7 worm cellular contexts compared by ENCODE assay signal in the genomic region with DNA sequence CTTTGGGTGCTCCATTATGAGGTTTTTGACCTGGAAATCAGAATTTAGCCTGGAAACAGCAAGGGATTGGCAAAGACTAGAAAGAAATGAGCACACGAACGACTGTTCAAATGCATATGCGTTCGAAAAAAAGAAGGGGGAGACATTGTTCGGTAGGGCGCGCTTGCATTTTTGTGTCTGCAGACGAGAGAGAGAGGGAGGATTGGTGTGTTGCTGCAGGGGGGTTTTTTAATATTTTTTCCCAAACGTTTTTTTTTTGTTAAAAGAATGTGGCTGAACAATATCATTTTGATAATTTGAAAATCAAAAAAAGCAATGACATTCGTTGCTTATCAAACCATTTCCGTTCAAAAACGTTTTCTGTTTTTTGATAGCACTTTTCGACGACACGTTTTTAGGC.
A peak's percentile ranks its signal among the peaks of the same experiment; 100 is the strongest.
TF ChIP-seq lines count a peak whose summit lies in the region.

Gene T09B9.4, minus strand, starts transcription at position 30 of the 400 bp plus-strand sequence.

TF ChIP-seq in whole organism, L1 larva, 84 proteins besides CTCF, POLR2A, EP300 and RAD21 (continues in another document):
- TF ChIP-seq C34B4.2 (tag; optimal IDR thresholded peaks at IDR 0.05; lab: Kevin White, UChicago) (no peak), vab-15 (tag; optimal IDR thresholded peaks at IDR 0.05; lab: Kevin White, UChicago) (no peak), nhr-84 (tag; optimal IDR thresholded peaks at IDR 0.05; lab: Kevin White, UChicago) (no peak), lir-3 (tag; optimal IDR thresholded peaks at IDR 0.05; lab: Kevin White, UChicago; ENCODE audit: poor library complexity) (no peak), unc-98 (GFP tag; IDR thresholded peaks at IDR 0.05; lab: Robert Waterston, UW) (no peak), jun-1 (tag; optimal IDR thresholded peaks at IDR 0.05; lab: Kevin White, UChicago) (no peak), ceh-88 (GFP tag; IDR thresholded peaks at IDR 0.05; lab: Robert Waterston, UW) (no peak), nhr-76 (tag; optimal IDR thresholded peaks at IDR 0.05; lab: Kevin White, UChicago) (no peak), ama-1 (optimal IDR thresholded peaks at IDR 0.05; lab: Kevin White, UChicago) (no peak), ceh-90 (tag; optimal IDR thresholded peaks at IDR 0.05; lab: Kevin White, UChicago) (no peak), mdl-1 (tag; optimal IDR thresholded peaks at IDR 0.05; lab: Kevin White, UChicago) (peak in 1 of 2 experiments; percentile 32), rnt-1 (tag; optimal IDR thresholded peaks at IDR 0.05; lab: Kevin White, UChicago) (peak; percentile 37), hpl-2 (GFP tag; optimal IDR thresholded peaks at IDR 0.05; lab: Kevin White, UChicago) (no peak)

TF ChIP-seq in whole organism, L2 larva, 48 proteins besides CTCF, POLR2A, EP300 and RAD21 (continues in another document):
- TF ChIP-seq lin-39 (tag; optimal IDR thresholded peaks at IDR 0.05; lab: Kevin White, UChicago) (no peak), skn-1 (tag; optimal IDR thresholded peaks at IDR 0.05; lab: Kevin White, UChicago) (no peak), F13H6.1 (tag; optimal IDR thresholded peaks at IDR 0.05; lab: Kevin White, UChicago) (no peak), zag-1 (tag; optimal IDR thresholded peaks at IDR 0.05; lab: Kevin White, UChicago) (peak; percentile 16), fos-1 (tag; optimal IDR thresholded peaks at IDR 0.05; lab: Kevin White, UChicago) (peak; percentile 40), lin-11 (tag; optimal IDR thresholded peaks at IDR 0.05; lab: Kevin White, UChicago) (no peak), mdl-1 (tag; optimal IDR thresholded peaks at IDR 0.05; lab: Kevin White, UChicago) (no peak), sma-9 (GFP tag; optimal IDR thresholded peaks at IDR 0.05; lab: Kevin White, UChicago) (no peak), sma-9 (tag; optimal IDR thresholded peaks at IDR 0.05; lab: Kevin White, UChicago) (no peak), gmeb-1 (tag; optimal IDR thresholded peaks at IDR 0.05; lab: Kevin White, UChicago) (no peak), C34F6.9 (tag; optimal IDR thresholded peaks at IDR 0.05; lab: Kevin White, UChicago) (peak; percentile 66), nhr-129 (tag; optimal IDR thresholded peaks at IDR 0.05; lab: Kevin White, UChicago) (peak; percentile 17), elt-1 (tag; optimal IDR thresholded peaks at IDR 0.05; lab: Kevin White, UChicago) (no peak)

TF ChIP-seq in whole organism, L3 larva, 47 proteins besides CTCF, POLR2A, EP300 and RAD21 (continues in another document):
- TF ChIP-seq nfya-1 (tag; optimal IDR thresholded peaks at IDR 0.05; lab: Kevin White, UChicago; ENCODE audit: insufficient read depth) (peak; percentile 42), fkh-10 (GFP tag; optimal IDR thresholded peaks at IDR 0.05; lab: Kevin White, UChicago) (no peak), nhr-237 (tag; optimal IDR thresholded peaks at IDR 0.05; lab: Kevin White, UChicago) (no peak), ceh-9 (tag; optimal IDR thresholded peaks at IDR 0.05; lab: Kevin White, UChicago) (no peak), egl-27 (tag; optimal IDR thresholded peaks at IDR 0.05; lab: Kevin White, UChicago) (no peak), nhr-43 (tag; optimal IDR thresholded peaks at IDR 0.05; lab: Kevin White, UChicago; ENCODE audit: poor library complexity, severe bottlenecking) (no peak), fos-1 (tag; optimal IDR thresholded peaks at IDR 0.05; lab: Kevin White, UChicago) (no peak), lin-15B (tag; optimal IDR thresholded peaks at IDR 0.05; lab: Kevin White, UChicago) (peak; percentile 56), hmg-11 (tag; optimal IDR thresholded peaks at IDR 0.05; lab: Kevin White, UChicago) (peak; percentile 64), nhr-25 (tag; optimal IDR thresholded peaks at IDR 0.05; lab: Kevin White, UChicago) (peak; percentile 7), nhr-77 (tag; optimal IDR thresholded peaks at IDR 0.05; lab: Kevin White, UChicago) (no peak), ama-1 (optimal IDR thresholded peaks at IDR 0.05; lab: Kevin White, UChicago) (no peak), sea-2 (GFP tag; optimal IDR thresholded peaks at IDR 0.05; lab: Kevin White, UChicago) (no peak)

TF ChIP-seq in whole organism, L4 larva, 104 proteins besides CTCF, POLR2A, EP300 and RAD21 (continues in another document):
- TF ChIP-seq nhr-28 (tag; optimal IDR thresholded peaks at IDR 0.05; lab: Kevin White, UChicago) (peak; percentile 8), unc-62 (GFP tag; optimal IDR thresholded peaks at IDR 0.05 in 1 of 2; lab: Kevin White, UChicago) (no peak), unc-62 (tag; optimal IDR thresholded peaks at IDR 0.05; lab: Kevin White, UChicago) (no peak), lsy-2 (tag; optimal IDR thresholded peaks at IDR 0.05; lab: Kevin White, UChicago) (no peak), fkh-10 (GFP tag; optimal IDR thresholded peaks at IDR 0.05; lab: Kevin White, UChicago) (no peak), lim-7 (GFP tag; IDR thresholded peaks at IDR 0.05; lab: Robert Waterston, UW) (no peak), arid-1 (GFP tag; conservative IDR thresholded peaks at IDR 0.05; lab: Robert Waterston, UW) (no peak), F44E2.7 (GFP tag; IDR thresholded peaks at IDR 0.05; lab: Robert Waterston, UW) (no peak), zip-2 (tag; optimal IDR thresholded peaks at IDR 0.05; lab: Kevin White, UChicago) (no peak), php-3 (GFP tag; IDR thresholded peaks at IDR 0.05; lab: Robert Waterston, UW) (no peak), ceh-20 (GFP tag; IDR thresholded peaks at IDR 0.05; lab: Robert Waterston, UW) (no peak), lir-3 (tag; optimal IDR thresholded peaks at IDR 0.05; lab: Kevin White, UChicago) (no peak), pha-4 (GFP tag; IDR thresholded peaks at IDR 0.05; lab: Robert Waterston, UW) (no peak), pha-4 (tag; optimal IDR thresholded peaks at IDR 0.05; lab: Kevin White, UChicago) (peak; percentile 32)

TF ChIP-seq in whole organism, early embryonic, 17 proteins besides CTCF, POLR2A, EP300 and RAD21:
- TF ChIP-seq flt-1 (GFP tag; IDR thresholded peaks at IDR 0.05; lab: Robert Waterston, UW) (0 out of 2 replicates have a peak, but pooled peaks have one; percentile 19), tra-4 (tag; optimal IDR thresholded peaks at IDR 0.05; lab: Kevin White, UChicago) (no peak)
TF ChIP-seq in whole organism, early embryonic: peak in this region for 1.

TF ChIP-seq in whole organism, mixed stage, embryonic, 35 proteins besides CTCF, POLR2A, EP300 and RAD21:
- TF ChIP-seq ceh-39 (tag; optimal IDR thresholded peaks at IDR 0.05; lab: Kevin White, UChicago) (peak; percentile 4), mep-1 (tag; optimal IDR thresholded peaks at IDR 0.05; lab: Kevin White, UChicago) (peak; percentile 66), hlh-1 (tag; optimal IDR thresholded peaks at IDR 0.05; lab: Kevin White, UChicago) (no peak), ceh-83 (GFP tag; optimal IDR thresholded peaks at IDR 0.05; lab: Kevin White, UChicago) (no peak), drap-1 (GFP tag; optimal IDR thresholded peaks at IDR 0.05; lab: Kevin White, UChicago) (no peak)

TF ChIP-seq in whole organism, young adult, 124 proteins besides CTCF, POLR2A, EP300 and RAD21:
- TF ChIP-seq mcd-1 (GFP tag; IDR thresholded peaks at IDR 0.05; lab: Robert Waterston, UW) (peak; percentile 87), ztf-25 (GFP tag; IDR thresholded peaks at IDR 0.05; lab: Robert Waterston, UW) (no peak), nhr-80 (tag; optimal IDR thresholded peaks at IDR 0.05; lab: Kevin White, UChicago) (peak; percentile 80), F49E8.2 (tag; optimal IDR thresholded peaks at IDR 0.05; lab: Kevin White, UChicago; ENCODE audit: insufficient read depth) (no peak)
